Worm (Caenorhabditis elegans) whole organism, L4 larva: ENCODE results near the gene cal-5.
A peak's percentile ranks its signal among the peaks of the same experiment; 100 is the strongest.

Experiments used
- D1046.2 ChIP-seq: fragments of 200-800 bp; sonication (Bioruptor generic); IDR thresholded peaks from 2 replicates; pipeline ENCODE4 v1.3.6; 2022; ENCODE audit warnings: missing genetic modification characterization, missing compliant biosample characterization
- F10B5.3 ChIP-seq: sonication (generic microtip); optimal IDR thresholded peaks from 2 replicates; lab custom pipeline; 2016; ENCODE audit warnings: mild to moderate bottlenecking, missing genetic modification characterization, missing compliant biosample characterization
- F37D6.2 ChIP-seq: sonication (generic microtip); optimal IDR thresholded peaks from 2 replicates; lab custom pipeline; 2016; ENCODE audit warnings: mild to moderate bottlenecking, missing genetic modification characterization, missing compliant biosample characterization
- T20F7.1 ChIP-seq: fragments of 200-800 bp; sonication (Bioruptor generic); optimal IDR thresholded peaks from 2 replicates; lab custom pipeline; 2018; ENCODE audit warnings: mild to moderate bottlenecking, missing genetic modification characterization, missing compliant biosample characterization
- T26A8.4 ChIP-seq: fragments of 200-800 bp; sonication (Bioruptor generic); IDR thresholded peaks from 2 replicates; pipeline ENCODE4 v1.3.6; 2022; ENCODE audit warnings: missing genetic modification characterization, missing compliant biosample characterization
- Y105C5A.15 ChIP-seq: fragments of 200-800 bp; sonication (Bioruptor generic); IDR thresholded peaks from 2 replicates; pipeline ENCODE4 v1.3.6; 2022; ENCODE audit warnings: missing genetic modification characterization, missing compliant biosample characterization
- Y5F2A.4 ChIP-seq: fragments of 200-800 bp; sonication (Bioruptor generic); optimal IDR thresholded peaks from 2 replicates; lab custom pipeline; 2018; ENCODE audit warnings: mild to moderate bottlenecking, missing genetic modification characterization, missing compliant biosample characterization
- Y75B8A.6 ChIP-seq: fragments of 200-800 bp; sonication (Bioruptor generic); IDR thresholded peaks from 2 replicates; pipeline ENCODE4 v1.3.6; 2022; ENCODE audit warnings: missing genetic modification reagents, missing genetic modification characterization, missing compliant biosample characterization
- ZK337.2 ChIP-seq: fragments of 200-800 bp; sonication (Bioruptor generic); IDR thresholded peaks from 2 replicates; pipeline ENCODE4 v1.3.6; 2022; ENCODE audit warnings: missing genetic modification reagents, missing genetic modification characterization, missing compliant biosample characterization
- aly-2 ChIP-seq: sonication (generic microtip); optimal IDR thresholded peaks from 2 replicates; lab custom pipeline; 2018; ENCODE audit warnings: missing biosample characterization, missing genetic modification characterization
- ceh-28 ChIP-seq: fragments of 150-350 bp; optimal IDR thresholded peaks from 2 replicates; lab custom pipeline; 2014; ENCODE audit warnings: missing biosample characterization, missing genetic modification reagents, missing genetic modification characterization
- ceh-32 ChIP-seq: sonication (generic microtip); optimal IDR thresholded peaks from 2 replicates; lab custom pipeline; 2016; ENCODE audit warnings: mild to moderate bottlenecking, missing genetic modification characterization, missing compliant biosample characterization; ENCODE audit not compliant: poor library complexity
- ceh-44 ChIP-seq: fragments of 200-800 bp; sonication (Bioruptor generic); IDR thresholded peaks from 2 replicates; pipeline ENCODE4 v1.3.6; 2022; ENCODE audit warnings: missing genetic modification reagents, missing genetic modification characterization, missing compliant biosample characterization
- ces-1 ChIP-seq: fragments of 150-350 bp; sonication (generic microtip); optimal IDR thresholded peaks from 4 replicates; lab custom pipeline; 2014; ENCODE audit warnings: missing biosample characterization, missing genetic modification reagents, missing genetic modification characterization
- daf-16 ChIP-seq, 3 experiments: sonication (generic microtip); optimal IDR thresholded peaks; 2 replicates each; lab custom pipeline; 2016 to 2017; ENCODE audit warnings: missing genetic modification characterization in 3 of 3, missing genetic modification reagents in 3 of 3, mild to moderate bottlenecking in 2 of 3, missing compliant biosample characterization in 2 of 3, missing biosample characterization in 1 of 3, moderate library complexity in 1 of 3
- dmd-6 ChIP-seq: fragments of 200-800 bp; sonication (Bioruptor generic); IDR thresholded peaks from 2 replicates; pipeline ENCODE4 v1.3.6; 2022; ENCODE audit warnings: missing genetic modification reagents, missing genetic modification characterization, missing compliant biosample characterization
- dmd-9 ChIP-seq: fragments of 200-800 bp; sonication (Bioruptor generic); IDR thresholded peaks from 2 replicates; pipeline ENCODE4 v1.3.6; 2022; ENCODE audit warnings: missing genetic modification reagents, missing genetic modification characterization, missing compliant biosample characterization
- egl-27 ChIP-seq: sonication (generic microtip); optimal IDR thresholded peaks from 3 replicates; lab custom pipeline; 2017; ENCODE audit warnings: missing biosample characterization, missing genetic modification reagents, missing genetic modification characterization
- fos-1 ChIP-seq: fragments of 150-350 bp; optimal IDR thresholded peaks from 2 replicates; lab custom pipeline; 2014; ENCODE audit warnings: missing biosample characterization, missing genetic modification characterization
- jun-1 ChIP-seq: fragments of 150-350 bp; optimal IDR thresholded peaks from 2 replicates; lab custom pipeline; 2014; ENCODE audit warnings: missing biosample characterization, missing genetic modification reagents, missing genetic modification characterization
- lin-15B ChIP-seq: fragments of 150-350 bp; sonication (generic microtip); optimal IDR thresholded peaks from 3 replicates; lab custom pipeline; 2014; ENCODE audit warnings: missing biosample characterization, missing genetic modification characterization
- lin-29 ChIP-seq: fragments of 200-800 bp; sonication (Bioruptor generic); IDR thresholded peaks from 2 replicates; pipeline ENCODE4 v1.3.6; 2022; ENCODE audit warnings: missing genetic modification reagents, missing genetic modification characterization, missing compliant biosample characterization
- lin-38 ChIP-seq: fragments of 200-800 bp; sonication (Bioruptor generic); IDR thresholded peaks from 2 replicates; pipeline ENCODE4 v1.3.6; 2022; ENCODE audit warnings: missing genetic modification reagents, missing genetic modification characterization, missing compliant biosample characterization
- lin-39 ChIP-seq: fragments of 150-350 bp; optimal IDR thresholded peaks from 2 replicates; lab custom pipeline; 2014; ENCODE audit warnings: missing biosample characterization, missing genetic modification reagents, missing genetic modification characterization
- madf-5 ChIP-seq, 2 experiments: fragments of 200-800 bp; sonication (Bioruptor generic); IDR thresholded peaks; 2 replicates each; pipeline ENCODE4 v1.3.6; 2022; ENCODE audit warnings: missing compliant biosample characterization in 2 of 2, missing genetic modification characterization in 2 of 2
- madf-9 ChIP-seq: fragments of 200-800 bp; sonication (Bioruptor generic); conservative IDR thresholded peaks from 2 replicates; pipeline ENCODE4 v1.3.6; 2022; ENCODE audit warnings: missing genetic modification reagents, missing genetic modification characterization, missing compliant biosample characterization
- mdl-1 ChIP-seq, 2 experiments: fragments of 150-350 bp in 1 of 2; sonication (generic microtip) in 1 of 2; optimal IDR thresholded peaks; 2 replicates each; lab custom pipeline; 2014 to 2017; ENCODE audit warnings: missing biosample characterization in 2 of 2, missing genetic modification characterization in 2 of 2
- mdt-29 ChIP-seq: fragments of 200-800 bp; sonication (Bioruptor generic); IDR thresholded peaks from 2 replicates; pipeline ENCODE4 v1.3.6; 2022; ENCODE audit warnings: missing genetic modification reagents, missing genetic modification characterization, missing compliant biosample characterization
- mep-1 ChIP-seq: fragments of 150-350 bp; sonication (generic microtip); optimal IDR thresholded peaks from 3 replicates; lab custom pipeline; 2014; ENCODE audit warnings: missing biosample characterization, missing genetic modification characterization
- mxl-2 ChIP-seq: fragments of 200-800 bp; sonication (Bioruptor generic); conservative IDR thresholded peaks from 2 replicates; pipeline ENCODE4 v1.3.6; 2022; ENCODE audit warnings: missing genetic modification reagents, missing genetic modification characterization, missing compliant biosample characterization
- mxl-3 ChIP-seq: fragments of 200-800 bp; sonication (Bioruptor generic); optimal IDR thresholded peaks from 2 replicates; lab custom pipeline; 2018; ENCODE audit warnings: mild to moderate bottlenecking, missing genetic modification characterization, missing compliant biosample characterization
- nhr-10 ChIP-seq: fragments of 150-350 bp; optimal IDR thresholded peaks from 2 replicates; lab custom pipeline; 2014; ENCODE audit warnings: missing biosample characterization, missing genetic modification characterization
- nhr-102 ChIP-seq: sonication (generic microtip); optimal IDR thresholded peaks from 2 replicates; lab custom pipeline; 2016; ENCODE audit warnings: mild to moderate bottlenecking, missing genetic modification characterization, moderate library complexity, missing compliant biosample characterization
- nhr-111 ChIP-seq: fragments of 200-800 bp; sonication (Bioruptor generic); optimal IDR thresholded peaks from 2 replicates; lab custom pipeline; 2018; ENCODE audit warnings: mild to moderate bottlenecking, missing genetic modification characterization, missing compliant biosample characterization
- nhr-25 ChIP-seq: sonication (generic microtip); optimal IDR thresholded peaks from 2 replicates; lab custom pipeline; 2017; ENCODE audit warnings: missing genetic modification characterization, mild to moderate bottlenecking, missing compliant biosample characterization, antibody characterized with exemption, moderate library complexity, borderline replicate concordance; ENCODE audit not compliant: insufficient read depth
- nhr-28 ChIP-seq: fragments of 150-350 bp; optimal IDR thresholded peaks from 2 replicates; lab custom pipeline; 2014; ENCODE audit warnings: missing biosample characterization, missing genetic modification characterization
- nhr-42 ChIP-seq: fragments of 200-800 bp; sonication (Bioruptor generic); IDR thresholded peaks from 2 replicates; pipeline ENCODE4 v1.3.6; 2022; ENCODE audit warnings: missing genetic modification characterization, missing compliant biosample characterization
- saeg-2 ChIP-seq: fragments of 200-800 bp; sonication (Bioruptor generic); IDR thresholded peaks from 2 replicates; pipeline ENCODE4 v1.3.6; 2022; ENCODE audit warnings: missing genetic modification reagents, missing genetic modification characterization, missing compliant biosample characterization
- tag-97 ChIP-seq: fragments of 200-800 bp; sonication (Bioruptor generic); IDR thresholded peaks from 2 replicates; pipeline ENCODE4 v1.3.6; 2022; ENCODE audit warnings: missing genetic modification characterization, missing compliant biosample characterization
- tra-1 ChIP-seq: fragments of 200-800 bp; sonication (Bioruptor generic); IDR thresholded peaks from 2 replicates; pipeline ENCODE4 v1.3.6; 2022; ENCODE audit warnings: missing genetic modification reagents, missing genetic modification characterization, missing compliant biosample characterization
- unc-130 ChIP-seq: sonication (generic microtip); optimal IDR thresholded peaks from 2 replicates; lab custom pipeline; 2016; ENCODE audit warnings: missing genetic modification reagents, missing genetic modification characterization, missing compliant biosample characterization
- vab-7 ChIP-seq: fragments of 200-800 bp; sonication (Bioruptor generic); IDR thresholded peaks from 2 replicates; pipeline ENCODE4 v1.3.6; 2022; ENCODE audit warnings: missing genetic modification reagents, missing genetic modification characterization, missing compliant biosample characterization
- zfp-2 ChIP-seq: sonication (generic microtip); optimal IDR thresholded peaks from 2 replicates; lab custom pipeline; 2016; ENCODE audit warnings: mild to moderate bottlenecking, missing genetic modification characterization, missing compliant biosample characterization
- zip-11 ChIP-seq: fragments of 200-800 bp; sonication (Bioruptor generic); IDR thresholded peaks from 2 replicates; pipeline ENCODE4 v1.3.6; 2022; ENCODE audit warnings: missing genetic modification characterization, missing compliant biosample characterization
- zip-2 ChIP-seq: fragments of 150-350 bp; optimal IDR thresholded peaks from 2 replicates; lab custom pipeline; 2014; ENCODE audit warnings: missing biosample characterization, missing genetic modification characterization
- ztf-11 ChIP-seq: fragments of 150-350 bp; optimal IDR thresholded peaks from 2 replicates; lab custom pipeline; 2014; ENCODE audit warnings: missing biosample characterization, missing genetic modification characterization

Gene cal-5

DNA sequence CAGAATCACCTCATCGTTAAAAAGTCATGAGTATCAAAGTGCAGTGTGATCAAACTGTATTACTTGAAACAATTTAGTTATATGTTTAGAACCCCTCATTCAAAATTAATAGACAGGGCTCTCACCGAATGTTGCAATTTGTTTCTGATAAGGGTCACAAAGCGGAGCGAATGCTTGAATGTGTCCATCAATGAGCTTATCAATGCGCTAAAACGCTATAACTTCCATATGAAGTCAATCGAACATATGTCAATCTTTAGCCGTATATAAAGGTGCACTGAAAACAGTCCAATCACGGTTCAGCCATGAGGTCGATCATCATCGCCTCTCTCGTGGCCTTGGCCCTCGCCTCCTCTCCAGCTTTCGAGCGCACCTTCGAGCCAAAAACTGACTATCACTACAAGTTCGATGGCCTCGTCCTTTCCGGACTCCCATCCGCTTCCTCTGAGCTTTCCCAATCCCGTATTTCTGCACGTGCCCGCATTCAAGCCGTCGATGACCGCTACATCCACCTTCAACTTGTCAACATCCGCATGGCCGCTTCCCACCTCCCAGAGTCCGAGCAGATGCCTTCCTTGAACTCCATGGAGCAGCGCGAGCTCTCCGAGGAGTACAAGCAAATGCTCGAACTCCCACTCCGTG lies 23.1 kb upstream of the cal-5 start, which contains the start of gene vit-2 (continued):
- no peak for TF ChIP-seq vab-7
- no peak for TF ChIP-seq ZK337.2 (GFP tag; lab: Robert Waterston, UW)
- TF ChIP-seq lin-29 (GFP tag; lab: Robert Waterston, UW) = no peak
- TF ChIP-seq ceh-32 = no peak
- no peak for TF ChIP-seq nhr-111
- no peak for TF ChIP-seq aly-2
- TF ChIP-seq Y5F2A.4 (GFP tag; lab: Kevin White, UChicago) = no peak
- no peak for TF ChIP-seq ces-1 (GFP tag; lab: Kevin White, UChicago)
- TF ChIP-seq mxl-2 (GFP tag; lab: Robert Waterston, UW) = peak; percentile 63; the same call in 1 of the 2 replicates
- no peak for TF ChIP-seq saeg-2
- TF ChIP-seq tag-97 (GFP tag; lab: Robert Waterston, UW) = no peak
- no peak for TF ChIP-seq fos-1 (tag; lab: Kevin White, UChicago)
- TF ChIP-seq ceh-28 = no peak
- TF ChIP-seq nhr-28 (tag; lab: Kevin White, UChicago) = no peak
- no peak for TF ChIP-seq ztf-11 (tag; lab: Kevin White, UChicago)
- no peak for TF ChIP-seq lin-39 (tag; lab: Kevin White, UChicago)
- no peak for TF ChIP-seq unc-130 (GFP tag; lab: Kevin White, UChicago)
- TF ChIP-seq lin-15B (tag; lab: Kevin White, UChicago) = no peak
- no peak for TF ChIP-seq F37D6.2 (tag; lab: Kevin White, UChicago)
- TF ChIP-seq nhr-25 (tag; lab: Kevin White, UChicago) = no peak
- TF ChIP-seq daf-16 (GFP tag; optimal IDR thresholded peaks at IDR 0.05; lab: Kevin White, UChicago) = peak in 1 of 2 experiments; percentile 57
- no peak for TF ChIP-seq daf-16 (tag; optimal IDR thresholded peaks at IDR 0.05; lab: Kevin White, UChicago)
- TF ChIP-seq Y75B8A.6 = 0 out of 2 replicates have a peak, but pooled peaks have one; percentile 42
- TF ChIP-seq mdt-29 (GFP tag; lab: Robert Waterston, UW) = peak; percentile 81
- no peak for TF ChIP-seq mep-1 (tag; lab: Kevin White, UChicago)
- no peak for TF ChIP-seq T26A8.4 (GFP tag; lab: Robert Waterston, UW)
- TF ChIP-seq lin-38 (GFP tag; lab: Robert Waterston, UW) = no peak
- TF ChIP-seq ceh-44 = no peak
- TF ChIP-seq nhr-10 = no peak
- peak; percentile 80 for TF ChIP-seq tra-1 (GFP tag; lab: Robert Waterston, UW)
- TF ChIP-seq zip-11 (GFP tag; lab: Robert Waterston, UW) = no peak
- TF ChIP-seq madf-5 (GFP tag; IDR thresholded peaks at IDR 0.05; lab: Robert Waterston, UW) = 0 out of 4 replicates have a peak, but pooled peaks of 1 of the 2 experiments have one; percentile 38
- TF ChIP-seq Y105C5A.15 (GFP tag; lab: Robert Waterston, UW) = no peak
- no peak for TF ChIP-seq dmd-9 (GFP tag; lab: Robert Waterston, UW)
- TF ChIP-seq jun-1 (tag; lab: Kevin White, UChicago) = no peak
- TF ChIP-seq F10B5.3 (tag; lab: Kevin White, UChicago) = no peak
- no peak for TF ChIP-seq mxl-3 (GFP tag; lab: Kevin White, UChicago)
- peak; percentile 88 for TF ChIP-seq dmd-6 (GFP tag; lab: Robert Waterston, UW)
- TF ChIP-seq egl-27 (tag; lab: Kevin White, UChicago) = no peak
- TF ChIP-seq mdl-1 (tag; optimal IDR thresholded peaks at IDR 0.05; lab: Kevin White, UChicago) = no peak
- TF ChIP-seq zfp-2 (tag; lab: Kevin White, UChicago) = no peak
- TF ChIP-seq T20F7.1 = peak; percentile 30
- no peak for TF ChIP-seq nhr-42 (GFP tag; lab: Robert Waterston, UW)
- TF ChIP-seq nhr-102 (tag; lab: Kevin White, UChicago) = no peak
- no peak for TF ChIP-seq zip-2 (tag; lab: Kevin White, UChicago)
- peak; percentile 66; the same call in 1 of the 2 replicates for TF ChIP-seq D1046.2 (GFP tag; lab: Robert Waterston, UW)
- peak; percentile 26; the same call in 1 of the 2 replicates for TF ChIP-seq madf-9 (GFP tag; lab: Robert Waterston, UW)
- TF ChIP-seq, all 104 proteins: peak for 18
